Fruit fly (Drosophila melanogaster): ENCODE results near the gene CG12535.

Gene CG12535

dm6 chrX:3366884-3367669 is 81.7 kb downstream of the CG12535 start:
- TF ChIP-seq CG8924 (tag; optimal IDR thresholded peaks at IDR 0.05) (peak; percentile 41), nmo (GFP tag; optimal IDR thresholded peaks at IDR 0.05) (peak; percentile 66), Hey (tag; optimal IDR thresholded peaks at IDR 0.05) (no peak), sug (tag; optimal IDR thresholded peaks at IDR 0.05) (no peak), CG31441 (GFP tag; IDR thresholded peaks at IDR 0.05) (peak; percentile 55), CG13775 (GFP tag; optimal IDR thresholded peaks at IDR 0.05) (peak; percentile 73), CG5245 (GFP tag; optimal IDR thresholded peaks at IDR 0.05) (peak; percentile 41), al (GFP tag; IDR thresholded peaks at IDR 0.05) (no peak), kni (GFP tag; optimal IDR thresholded peaks at IDR 0.05) (peak; percentile 59), ftz-f1 (GFP tag; optimal IDR thresholded peaks at IDR 0.05) (peak; percentile 46), chif (GFP tag; optimal IDR thresholded peaks at IDR 0.05) (peak; percentile 47 to 80), CG11560 (tag; IDR thresholded peaks at IDR 0.05) (no peak), CG6683 (GFP tag; optimal IDR thresholded peaks at IDR 0.05) (no peak), CG16863 (GFP tag; optimal IDR thresholded peaks at IDR 0.05) (peak; percentile 57), CG8359 (GFP tag; optimal IDR thresholded peaks at IDR 0.05; ENCODE audit: borderline replicate concordance) (peak; percentile 10), CG16815 (GFP tag; optimal IDR thresholded peaks at IDR 0.05) (peak; percentile 69), CG17328 (GFP tag; IDR thresholded peaks at IDR 0.05) (peak; percentile 65), CG8388 (GFP tag; optimal IDR thresholded peaks at IDR 0.05) (peak; percentile 59), CG11398 (GFP tag; optimal IDR thresholded peaks at IDR 0.05) (no peak), Rx (GFP tag; IDR thresholded peaks at IDR 0.05) (no peak), CG15479 (GFP tag; optimal IDR thresholded peaks at IDR 0.05) (peak; percentile 87), CG7963 (GFP tag; IDR thresholded peaks at IDR 0.05; ENCODE audit: partially characterized antibody) (no peak), Dp (GFP tag; optimal IDR thresholded peaks at IDR 0.05) (no peak), cg (GFP tag; optimal IDR thresholded peaks at IDR 0.05) (peak; percentile 7), CG30403 (GFP tag; optimal IDR thresholded peaks at IDR 0.05) (peak; percentile 24), vvl (GFP tag; IDR thresholded peaks at IDR 0.05) (no peak), Dip2 (GFP tag; IDR thresholded peaks at IDR 0.05) (no peak), D (optimal IDR thresholded peaks at IDR 0.05) (no peak), D (GFP tag; optimal IDR thresholded peaks at IDR 0.05) (peak; percentile 60), Nf-YC (tag; optimal IDR thresholded peaks at IDR 0.05) (no peak), CG6689 (GFP tag; IDR thresholded peaks at IDR 0.05) (peak; percentile 13; the same call in 1 of the 2 replicates), Lhr (GFP tag; optimal IDR thresholded peaks at IDR 0.05) (no peak), CG4424 (GFP tag; optimal IDR thresholded peaks at IDR 0.05) (peak; percentile 61), peb (GFP tag; IDR thresholded peaks at IDR 0.05) (no peak), CG9609 (GFP tag; optimal IDR thresholded peaks at IDR 0.05) (peak; percentile 21), CG2875 (GFP tag; optimal IDR thresholded peaks at IDR 0.05) (peak; percentile 34), gcm (GFP tag; optimal IDR thresholded peaks at IDR 0.05) (peak; percentile 13), Ssrp (tag; optimal IDR thresholded peaks at IDR 0.05) (peak; percentile 56), CkIIα-i1 (GFP tag; IDR thresholded peaks at IDR 0.05) (no peak), CoRest (tag; optimal IDR thresholded peaks at IDR 0.05) (peak; percentile 20), Abd-B (GFP tag; optimal IDR thresholded peaks at IDR 0.05) (no peak), Tbp (GFP tag; optimal IDR thresholded peaks at IDR 0.05) (no peak), Ets65A (GFP tag) (peak; percentile 48), ttk (GFP tag; IDR thresholded peaks at IDR 0.05) (no peak), slp2 (GFP tag; optimal IDR thresholded peaks at IDR 0.05) (no peak), CG2199 (GFP tag; IDR thresholded peaks at IDR 0.05) (peak; percentile 61; the same call in 1 of the 3 replicates), eve (GFP tag; optimal IDR thresholded peaks at IDR 0.05) (peak in 1 of 2 experiments; percentile 12), Dref (GFP tag; IDR thresholded peaks at IDR 0.05) (no peak), sc (optimal IDR thresholded peaks at IDR 0.05) (no peak), sc (GFP tag; optimal IDR thresholded peaks at IDR 0.05) (peak; percentile 50)
